Worm (Caenorhabditis elegans): Measurements from ENCODE around the gene tag-209.

Gene tag-209

ce11 chrII:10784780-10785463 is 2.2 kb upstream of the tag-209 start, which contains the start of gene cdl-1:
Gene cdl-1, plus strand, starts transcription at chrII:10785452.
- TF ChIP-seq dao-5 (tag; optimal IDR thresholded peaks at IDR 0.05) (no peak), W03F9.2 (tag; optimal IDR thresholded peaks at IDR 0.05) (no peak), him-1 (tag; optimal IDR thresholded peaks at IDR 0.05) (no peak)

- no peak for TF ChIP-seq dao-5 (tag; optimal IDR thresholded peaks at IDR 0.05)
- TF ChIP-seq him-1 (tag; optimal IDR thresholded peaks at IDR 0.05) = no peak
- TF ChIP-seq W03F9.2 (tag; optimal IDR thresholded peaks at IDR 0.05) = no peak
These were observed 5.5 kb downstream of the tag-209 start for ce11 chrII:10792611-10793010.

DNA sequence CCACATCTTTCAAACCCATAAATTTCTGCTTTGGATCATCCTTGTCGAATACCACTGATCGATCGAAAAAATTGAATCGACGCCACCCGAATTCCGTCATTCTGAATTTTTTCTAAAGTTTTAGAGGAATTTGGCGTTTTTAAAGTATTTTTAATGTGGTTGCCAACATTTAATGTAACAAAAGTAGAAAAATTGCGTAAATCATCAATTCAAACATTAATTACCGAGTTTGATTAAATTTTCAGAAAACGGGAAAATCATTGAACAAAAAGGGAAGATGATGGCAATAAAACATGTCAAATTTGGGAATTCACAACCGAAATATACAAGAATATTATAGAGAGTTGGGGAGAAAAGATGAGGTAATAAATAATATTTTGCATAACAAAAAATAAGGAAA is 6.3 kb downstream of the tag-209 start, which contains the start of gene vps-11:
vps-11 (minus strand) TSS at position 101 of the 400 bp plus-strand sequence.
- TF ChIP-seq dao-5 (tag; optimal IDR thresholded peaks at IDR 0.05) = no peak
- TF ChIP-seq him-1 (tag; optimal IDR thresholded peaks at IDR 0.05) = no peak
- no peak for TF ChIP-seq W03F9.2 (tag; optimal IDR thresholded peaks at IDR 0.05)

- TF ChIP-seq him-1 (tag; optimal IDR thresholded peaks at IDR 0.05) = no peak
- no peak for TF ChIP-seq dao-5 (tag; optimal IDR thresholded peaks at IDR 0.05)
- TF ChIP-seq W03F9.2 (tag; optimal IDR thresholded peaks at IDR 0.05) = no peak
These were observed 9.1 kb downstream of the tag-209 start, which contains the start of gene set-14 for ce11 chrII:10796194-10796593. Gene set-14, minus strand, starts transcription at chrII:10796294.

ce11 chrII:10798429-10798893 is 11.3 kb downstream of the tag-209 start, which contains the start of gene npp-19:
Gene npp-19, minus strand, starts transcription at chrII:10798479.
- TF ChIP-seq him-1 (tag; optimal IDR thresholded peaks at IDR 0.05) = no peak
- TF ChIP-seq W03F9.2 (tag; optimal IDR thresholded peaks at IDR 0.05) = peak; percentile 84
- TF ChIP-seq dao-5 (tag; optimal IDR thresholded peaks at IDR 0.05) = no peak

ce11 chrII:10800209-10800608 is 13.1 kb downstream of the tag-209 start:
- TF ChIP-seq dao-5 (tag; optimal IDR thresholded peaks at IDR 0.05) (no peak), him-1 (tag; optimal IDR thresholded peaks at IDR 0.05) (no peak), W03F9.2 (tag; optimal IDR thresholded peaks at IDR 0.05) (no peak)

DNA sequence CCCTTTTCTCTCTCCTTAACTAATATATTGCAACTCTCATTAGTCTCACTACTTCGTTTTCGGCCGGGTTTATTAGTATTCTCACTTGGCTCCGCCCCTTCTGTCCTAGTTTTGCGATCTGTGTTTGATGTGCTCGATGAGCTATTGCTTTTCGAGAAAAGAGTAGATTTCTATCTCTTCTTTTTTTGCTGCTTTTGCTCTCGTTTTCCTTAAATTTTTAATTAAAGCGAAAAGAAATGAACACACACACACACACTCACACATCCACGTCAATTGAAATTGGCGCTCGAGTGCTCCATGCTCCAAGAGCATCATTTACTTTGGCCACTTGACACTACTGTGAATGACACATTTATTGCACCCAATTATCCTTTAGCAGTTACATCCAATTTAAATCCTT is 17.3 kb downstream of the tag-209 start:
- TF ChIP-seq dao-5 (tag; optimal IDR thresholded peaks at IDR 0.05) (no peak), W03F9.2 (tag; optimal IDR thresholded peaks at IDR 0.05) (no peak), him-1 (tag; optimal IDR thresholded peaks at IDR 0.05) (no peak)

- no peak for TF ChIP-seq W03F9.2 (tag; optimal IDR thresholded peaks at IDR 0.05)
- no peak for TF ChIP-seq him-1 (tag; optimal IDR thresholded peaks at IDR 0.05)
- no peak for TF ChIP-seq dao-5 (tag; optimal IDR thresholded peaks at IDR 0.05)
These were observed 17.8 kb downstream of the tag-209 start for ce11 chrII:10804907-10805306.

ce11 chrII:10805437-10805836 is 18.3 kb downstream of the tag-209 start, which contains the start of gene ceh-62:
Gene ceh-62, plus strand, starts transcription at chrII:10805737.
- no peak for TF ChIP-seq W03F9.2 (tag; optimal IDR thresholded peaks at IDR 0.05)
- TF ChIP-seq dao-5 (tag; optimal IDR thresholded peaks at IDR 0.05) = no peak
- no peak for TF ChIP-seq him-1 (tag; optimal IDR thresholded peaks at IDR 0.05)

DNA sequence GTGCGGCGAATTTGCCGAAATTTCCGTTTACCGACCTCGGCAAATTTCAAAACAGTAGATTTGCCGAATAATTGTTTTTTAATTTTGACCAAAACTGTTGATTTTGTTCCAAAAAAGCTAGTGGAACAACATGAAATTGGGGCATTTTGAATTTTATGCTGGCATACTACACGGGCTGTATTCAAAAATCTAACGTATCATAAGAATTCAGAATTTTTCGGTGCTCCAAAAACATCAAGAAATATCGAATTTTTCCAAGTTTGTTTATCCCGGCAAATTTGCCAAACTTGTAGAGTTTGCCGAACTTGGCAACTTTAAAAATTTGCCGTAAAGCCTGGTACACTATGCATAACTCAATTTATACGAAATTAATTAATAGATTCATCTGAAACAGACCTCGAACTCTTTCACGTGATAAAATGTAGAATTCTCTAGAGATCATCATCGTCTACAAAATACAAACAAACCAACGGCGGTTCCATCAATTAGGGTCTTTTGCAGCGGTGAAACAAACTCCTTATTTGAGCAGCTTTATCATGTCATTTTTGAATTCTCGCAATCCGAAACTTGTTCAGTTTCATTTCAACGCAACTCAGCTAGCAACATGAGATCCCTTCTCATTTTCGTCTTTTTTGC is 21.7 kb downstream of the tag-209 start, which contains the start of gene R06F6.14:
R06F6.14 (plus strand) TSS at position 586 of the 636 bp plus-strand sequence.
- no peak for TF ChIP-seq dao-5 (tag; optimal IDR thresholded peaks at IDR 0.05)
- no peak for TF ChIP-seq him-1 (tag; optimal IDR thresholded peaks at IDR 0.05)
- TF ChIP-seq W03F9.2 (tag; optimal IDR thresholded peaks at IDR 0.05) = no peak

DNA sequence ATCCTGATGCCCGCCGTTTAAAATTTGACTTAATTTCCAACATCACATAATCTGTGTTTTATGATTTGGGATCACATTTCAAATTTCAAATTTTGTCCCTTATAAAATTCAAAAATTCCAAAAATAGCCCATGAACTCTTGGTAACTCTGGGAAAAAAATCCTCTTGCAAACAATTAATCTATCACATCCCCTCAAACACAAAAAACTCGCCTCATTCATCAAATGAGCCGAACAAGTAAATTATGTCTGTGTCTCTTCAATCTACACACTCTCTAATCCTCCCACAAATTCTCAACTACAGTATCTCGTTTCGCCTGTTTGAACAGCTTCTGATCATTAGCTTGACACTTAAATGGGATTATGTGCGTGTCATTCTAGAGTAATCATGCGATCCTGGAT is 23.6 kb downstream of the tag-209 start, which contains the start of gene msrp-7:
msrp-7 (plus strand) TSS at position 301 of the 400 bp plus-strand sequence.
- TF ChIP-seq W03F9.2 (tag; optimal IDR thresholded peaks at IDR 0.05) (no peak), him-1 (tag; optimal IDR thresholded peaks at IDR 0.05) (no peak)

DNA sequence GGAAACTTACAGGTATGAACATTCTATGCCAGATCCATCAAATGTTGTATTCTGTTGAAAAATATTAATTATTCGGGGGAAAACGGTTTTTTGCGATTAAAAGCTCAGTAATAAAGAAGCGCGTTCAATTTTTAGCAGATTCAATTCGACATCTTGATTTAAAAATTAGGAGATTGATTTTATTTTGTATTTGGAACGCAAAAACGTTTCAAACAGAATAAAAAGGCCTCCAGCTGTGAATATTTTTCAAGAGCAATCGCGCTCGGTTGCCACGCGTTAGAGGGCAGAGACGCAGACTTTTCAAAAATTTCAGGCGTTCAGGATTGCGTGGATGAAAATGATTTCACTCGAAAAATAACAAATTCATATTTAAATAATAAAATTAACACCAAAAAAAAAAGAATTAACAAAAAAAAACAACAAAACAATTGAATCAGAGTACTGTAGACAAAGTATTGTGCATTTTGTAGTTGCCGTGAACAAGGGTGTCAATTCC is 32.9 kb downstream of the tag-209 start, which contains the start of gene R06F6.8:
R06F6.8 (minus strand) TSS at position 51 of the 496 bp plus-strand sequence.
- TF ChIP-seq W03F9.2 (tag; optimal IDR thresholded peaks at IDR 0.05) = no peak
- no peak for TF ChIP-seq him-1 (tag; optimal IDR thresholded peaks at IDR 0.05)

- no peak for TF ChIP-seq dao-5 (tag; optimal IDR thresholded peaks at IDR 0.05)
- TF ChIP-seq W03F9.2 (tag; optimal IDR thresholded peaks at IDR 0.05) = no peak
- no peak for TF ChIP-seq him-1 (tag; optimal IDR thresholded peaks at IDR 0.05)
These were observed 33.6 kb downstream of the tag-209 start, which contains the start of gene ech-4 for ce11 chrII:10820679-10821078. Gene ech-4, plus strand, starts transcription at chrII:10821031.

- TF ChIP-seq him-1 (tag; optimal IDR thresholded peaks at IDR 0.05) (no peak), W03F9.2 (tag; optimal IDR thresholded peaks at IDR 0.05) (peak; percentile 73)
These were observed 36.9 kb downstream of the tag-209 start, which contains the start of the genes R06F6.12 and mix-1 for ce11 chrII:10824046-10824445. Gene R06F6.12, minus strand, starts transcription at chrII:10824081. Gene mix-1, plus strand, starts transcription at chrII:10824246.
